Fruit fly (Drosophila melanogaster): Measurements from ENCODE around the gene EMC2A.

The EMC2A gene

dm6 chr3R:16987220-16987923, 8.5 kb downstream of the EMC2A start, which contains the start of gene CG18622 (continued):
- peak; percentile 54 for TF ChIP-seq CG12769 (tag; optimal IDR thresholded peaks at IDR 0.05)
- no peak for TF ChIP-seq CG13624 (GFP tag; optimal IDR thresholded peaks at IDR 0.05)
- TF ChIP-seq CG6654 (GFP tag; optimal IDR thresholded peaks at IDR 0.05): no peak
- no peak for TF ChIP-seq pros (GFP tag; optimal IDR thresholded peaks at IDR 0.05)
- TF ChIP-seq CG2712 (tag; optimal IDR thresholded peaks at IDR 0.05): no peak
- no peak for TF ChIP-seq shn (GFP tag; optimal IDR thresholded peaks at IDR 0.05)
- TF ChIP-seq zfh2 (GFP tag; optimal IDR thresholded peaks at IDR 0.05): no peak
- TF ChIP-seq CG10274 (GFP tag; optimal IDR thresholded peaks at IDR 0.05): no peak
- TF ChIP-seq grn (GFP tag; optimal IDR thresholded peaks at IDR 0.05): peak; percentile 2
- no peak for TF ChIP-seq CG4282 (GFP tag; optimal IDR thresholded peaks at IDR 0.05)
- TF ChIP-seq CG11560 (tag; IDR thresholded peaks at IDR 0.05): 0 out of 3 replicates have a peak, but pooled peaks have one; percentile 6
- TF ChIP-seq sd (tag; optimal IDR thresholded peaks at IDR 0.05): peak; percentile 61
- TF ChIP-seq wor (GFP tag; IDR thresholded peaks at IDR 0.05): no peak
- TF ChIP-seq CG8359 (GFP tag; optimal IDR thresholded peaks at IDR 0.05; ENCODE audit: borderline replicate concordance): no peak
- no peak for TF ChIP-seq CG7928 (GFP tag; optimal IDR thresholded peaks at IDR 0.05)
- TF ChIP-seq gcm2 (GFP tag; optimal IDR thresholded peaks at IDR 0.05): no peak
- TF ChIP-seq CG16863 (GFP tag; optimal IDR thresholded peaks at IDR 0.05): no peak
- no peak for TF ChIP-seq CG1024 (GFP tag; IDR thresholded peaks at IDR 0.05)
- TF ChIP-seq CG30020 (tag; optimal IDR thresholded peaks at IDR 0.05): no peak
- no peak for TF ChIP-seq Mes4 (GFP tag; optimal IDR thresholded peaks at IDR 0.05)
- no peak for TF ChIP-seq gsb-n (tag; optimal IDR thresholded peaks at IDR 0.05)
- no peak for TF ChIP-seq peb (GFP tag; IDR thresholded peaks at IDR 0.05)
- TF ChIP-seq Bdp1 (GFP tag; optimal IDR thresholded peaks at IDR 0.05): no peak
- TF ChIP-seq Side (GFP tag; optimal IDR thresholded peaks at IDR 0.05): no peak
- no peak for TF ChIP-seq ash1 (GFP tag; optimal IDR thresholded peaks at IDR 0.05)
- TF ChIP-seq CG15011 (GFP tag; optimal IDR thresholded peaks at IDR 0.05): no peak
- TF ChIP-seq Mrtf (GFP tag; IDR thresholded peaks at IDR 0.05): no peak
- no peak for TF ChIP-seq NK7.1 (GFP tag; optimal IDR thresholded peaks at IDR 0.05)
- TF ChIP-seq CG4404 (GFP tag; IDR thresholded peaks at IDR 0.05): no peak
- TF ChIP-seq Nf-YB (GFP tag; optimal IDR thresholded peaks at IDR 0.05): no peak
- no peak for TF ChIP-seq Dip3 (GFP tag; optimal IDR thresholded peaks at IDR 0.05)
- no peak for TF ChIP-seq D19A (tag; optimal IDR thresholded peaks at IDR 0.05)
- no peak for TF ChIP-seq CG6683 (GFP tag; optimal IDR thresholded peaks at IDR 0.05)
- TF ChIP-seq Vsx1 (GFP tag; optimal IDR thresholded peaks at IDR 0.05): no peak
- TF ChIP-seq CG7987 (GFP tag; optimal IDR thresholded peaks at IDR 0.05): peak; percentile 26
- TF ChIP-seq ems (GFP tag; optimal IDR thresholded peaks at IDR 0.05): no peak
- no peak for TF ChIP-seq CG5180 (GFP tag; optimal IDR thresholded peaks at IDR 0.05)
- TF ChIP-seq ranshi (GFP tag; IDR thresholded peaks at IDR 0.05): peak; percentile 35; the same call in 1 of the 2 replicates
- TF ChIP-seq dysf (GFP tag; IDR thresholded peaks at IDR 0.05): no peak
- TF ChIP-seq her (GFP tag; optimal IDR thresholded peaks at IDR 0.05): no peak
- no peak for TF ChIP-seq hbn (GFP tag; IDR thresholded peaks at IDR 0.05; ENCODE audit: partially characterized antibody)
- no peak for TF ChIP-seq CG16815 (GFP tag; optimal IDR thresholded peaks at IDR 0.05)
- TF ChIP-seq CG17912 (GFP tag; optimal IDR thresholded peaks at IDR 0.05): no peak
- TF ChIP-seq Oli (tag; optimal IDR thresholded peaks at IDR 0.05): no peak
- TF ChIP-seq Sry-δ (GFP tag; optimal IDR thresholded peaks at IDR 0.05): no peak
- TF ChIP-seq cad (GFP tag; optimal IDR thresholded peaks at IDR 0.05): no peak
- TF ChIP-seq CG9727 (GFP tag; optimal IDR thresholded peaks at IDR 0.05): no peak
- TF ChIP-seq CG2199 (GFP tag; IDR thresholded peaks at IDR 0.05): peak; percentile 11; the same call in 1 of the 3 replicates
- TF ChIP-seq CG30403 (GFP tag; optimal IDR thresholded peaks at IDR 0.05): no peak
- no peak for TF ChIP-seq stwl (tag; optimal IDR thresholded peaks at IDR 0.05)
